Worm (Caenorhabditis elegans) whole organism, L2 larva: ENCODE measurements around the gene C44E12.1.

Experiments used
- alr-1 ChIP-seq: fragments of 150-350 bp; optimal IDR thresholded peaks from 2 replicates; lab custom pipeline; 2014; ENCODE audit warnings: missing biosample characterization, missing genetic modification characterization
- fos-1 ChIP-seq: fragments of 150-350 bp; optimal IDR thresholded peaks from 2 replicates; lab custom pipeline; 2014; ENCODE audit warnings: missing biosample characterization, missing genetic modification characterization
- unc-39 ChIP-seq: fragments of 150-350 bp; optimal IDR thresholded peaks from 2 replicates; lab custom pipeline; 2014; ENCODE audit warnings: missing biosample characterization, missing genetic modification characterization
- unc-55 ChIP-seq: fragments of 150-350 bp; sonication (generic microtip); optimal IDR thresholded peaks from 3 replicates; lab custom pipeline; 2014; ENCODE audit warnings: missing biosample characterization, missing genetic modification reagents, missing genetic modification characterization

DNA sequence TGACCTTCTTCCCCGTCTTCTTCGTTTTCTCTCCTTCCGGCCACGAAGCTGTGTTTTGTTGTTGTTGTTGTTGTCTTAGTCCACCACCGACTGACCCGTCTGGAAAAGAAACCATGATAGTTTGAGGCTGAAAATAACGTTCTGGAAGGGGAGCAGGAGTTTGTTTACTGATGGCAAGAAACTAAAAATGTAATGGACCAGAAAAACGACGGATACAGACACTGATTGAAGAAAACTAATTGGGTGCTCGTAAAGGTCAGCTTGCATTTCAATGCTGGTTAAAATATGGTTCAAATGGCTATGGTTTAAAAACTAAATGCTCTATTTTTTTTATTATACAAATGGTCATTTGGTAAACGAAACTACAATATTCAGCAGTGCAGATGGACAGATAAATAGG, 48.6 kb downstream of the C44E12.1 start, which contains the start of gene F26A10.2:
- TF ChIP-seq fos-1 (tag; lab: Kevin White, UChicago) (no peak), unc-55 (GFP tag; lab: Kevin White, UChicago) (no peak), unc-39 (tag; lab: Kevin White, UChicago) (no peak), alr-1 (tag; lab: Kevin White, UChicago) (no peak)
